Worm (Caenorhabditis elegans) whole organism, L1 larva: ENCODE measurements around the gene nspb-3.
A peak's percentile ranks its signal among the peaks of the same experiment; 100 is the strongest.

Experiments used
- C16A3.4 ChIP-seq: fragments of 150-350 bp; optimal IDR thresholded peaks from 2 replicates; lab custom pipeline; 2014; ENCODE audit warnings: missing biosample characterization, missing genetic modification characterization
- C34B4.2 ChIP-seq: sonication (generic microtip); optimal IDR thresholded peaks from 2 replicates; lab custom pipeline; 2017; ENCODE audit warnings: mild to moderate bottlenecking, missing genetic modification characterization, missing compliant biosample characterization
- F16B12.6 ChIP-seq: fragments of 150-350 bp; optimal IDR thresholded peaks from 2 replicates; lab custom pipeline; 2014; ENCODE audit warnings: missing biosample characterization, missing genetic modification characterization
- aha-1 ChIP-seq: fragments of 150-350 bp; optimal IDR thresholded peaks from 2 replicates; lab custom pipeline; 2014; ENCODE audit warnings: missing biosample characterization, missing genetic modification characterization
- aly-2 ChIP-seq: fragments of 150-350 bp; optimal IDR thresholded peaks from 2 replicates; lab custom pipeline; 2014; ENCODE audit warnings: missing biosample characterization, missing genetic modification characterization
- blmp-1 ChIP-seq: fragments of 150-350 bp; optimal IDR thresholded peaks from 2 replicates; lab custom pipeline; 2014; ENCODE audit warnings: missing biosample characterization, missing genetic modification characterization
- ceh-8 ChIP-seq: fragments of 200-800 bp; sonication (Bioruptor generic); optimal IDR thresholded peaks from 2 replicates; lab custom pipeline; 2018; ENCODE audit warnings: mild to moderate bottlenecking, missing genetic modification characterization, moderate library complexity, missing compliant biosample characterization
- ceh-82 ChIP-seq, 3 experiments: fragments of 150-350 bp in 1 of 3; sonication (generic microtip) in 2 of 3; optimal IDR thresholded peaks; 2 replicates each; lab custom pipeline; 2014 to 2017; ENCODE audit warnings: missing biosample characterization in 3 of 3, missing genetic modification characterization in 3 of 3
- ces-1 ChIP-seq: fragments of 150-350 bp; optimal IDR thresholded peaks from 2 replicates; lab custom pipeline; 2014; ENCODE audit warnings: missing biosample characterization, missing genetic modification reagents, missing genetic modification characterization
- dpl-1 ChIP-seq, 3 experiments: fragments of 150-350 bp in 2 of 3; sonication (generic microtip) in 1 of 3; optimal IDR thresholded peaks; 2 replicates each; lab custom pipeline; 2014 to 2017; ENCODE audit warnings: missing biosample characterization in 3 of 3, missing genetic modification characterization in 3 of 3, missing genetic modification reagents in 3 of 3
- dsc-1 ChIP-seq: sonication (generic microtip); optimal IDR thresholded peaks from 2 replicates; lab custom pipeline; 2016; ENCODE audit warnings: mild to moderate bottlenecking, missing genetic modification characterization, missing compliant biosample characterization
- efl-1 ChIP-seq, 4 experiments: fragments of 150-350 bp; optimal IDR thresholded peaks in 3 of 4; peaks in 1 of 4; 1 replicate in 1 of 4; 2 replicates in 3 of 4; lab custom pipeline; 2014; ENCODE audit warnings: missing biosample characterization in 2 of 4, missing genetic modification characterization in 2 of 4, missing genetic modification reagents in 2 of 4
- efl-3 ChIP-seq: fragments of 200-800 bp; sonication (Bioruptor generic); optimal IDR thresholded peaks from 2 replicates; lab custom pipeline; 2018; ENCODE audit warnings: mild to moderate bottlenecking, missing genetic modification characterization, missing compliant biosample characterization
- egl-13 ChIP-seq: sonication (generic microtip); optimal IDR thresholded peaks from 2 replicates; lab custom pipeline; 2016; ENCODE audit warnings: missing genotype, missing genetic modification reagents, missing genetic modification characterization, missing compliant biosample characterization
- egl-27 ChIP-seq, 2 experiments: fragments of 150-350 bp in 1 of 2; sonication (generic microtip); optimal IDR thresholded peaks; 3 replicates each; lab custom pipeline; 2017 to 2018; ENCODE audit warnings: missing biosample characterization in 2 of 2, missing genetic modification characterization in 2 of 2, missing genetic modification reagents in 2 of 2
- elt-3 ChIP-seq, 6 experiments: fragments of 150-350 bp in 1 of 6; sonication (generic microtip); optimal IDR thresholded peaks; 2 replicates each; lab custom pipeline; 2017 to 2018; ENCODE audit warnings: missing biosample characterization in 6 of 6, missing genetic modification characterization in 6 of 6, inconsistent platforms in 1 of 6
- ets-5 ChIP-seq: fragments of 200-800 bp; sonication (Bioruptor generic); IDR thresholded peaks from 2 replicates; pipeline ENCODE4 v1.3.6; 2022; ENCODE audit warnings: missing genetic modification characterization, missing compliant biosample characterization
- fkh-10 ChIP-seq: sonication (generic microtip); optimal IDR thresholded peaks from 2 replicates; lab custom pipeline; 2017; ENCODE audit warnings: missing biosample characterization, missing genetic modification reagents, missing genetic modification characterization
- fkh-8 ChIP-seq: sonication (generic microtip); optimal IDR thresholded peaks from 2 replicates; lab custom pipeline; 2016; ENCODE audit warnings: mild to moderate bottlenecking, missing genetic modification characterization, missing compliant biosample characterization
- hlh-17 ChIP-seq: fragments of 200-800 bp; sonication (Bioruptor generic); optimal IDR thresholded peaks from 2 replicates; lab custom pipeline; 2018; ENCODE audit warnings: missing genetic modification characterization, mild to moderate bottlenecking, missing compliant biosample characterization, moderate library complexity, borderline replicate concordance
- hpl-2 ChIP-seq: fragments of 150-350 bp; optimal IDR thresholded peaks from 2 replicates; lab custom pipeline; 2014; ENCODE audit warnings: missing biosample characterization, missing genetic modification reagents, missing genetic modification characterization
- isw-1 ChIP-seq: fragments of 200-800 bp; sonication (Bioruptor generic); IDR thresholded peaks from 2 replicates; pipeline ENCODE4 v1.3.6; 2022; ENCODE audit warnings: missing genetic modification characterization, missing compliant biosample characterization
- jun-1 ChIP-seq: fragments of 150-350 bp; optimal IDR thresholded peaks from 2 replicates; lab custom pipeline; 2014; ENCODE audit warnings: missing biosample characterization, missing genetic modification reagents, missing genetic modification characterization
- lin-13 ChIP-seq: fragments of 150-350 bp; optimal IDR thresholded peaks from 2 replicates; lab custom pipeline; 2014; ENCODE audit warnings: missing biosample characterization, missing genetic modification reagents, missing genetic modification characterization
- lin-14 ChIP-seq: fragments of 200-800 bp; sonication (Bioruptor generic); optimal IDR thresholded peaks from 2 replicates; lab custom pipeline; 2018; ENCODE audit warnings: mild to moderate bottlenecking, missing genetic modification characterization, moderate library complexity, missing compliant biosample characterization
- lin-35 ChIP-seq, 2 experiments: fragments of 150-350 bp; optimal IDR thresholded peaks; 2 replicates each; lab custom pipeline; 2014; ENCODE audit warnings: missing biosample characterization in 2 of 2, missing genetic modification characterization in 2 of 2, missing genetic modification reagents in 2 of 2
- lin-39 ChIP-seq: fragments of 150-350 bp; optimal IDR thresholded peaks from 2 replicates; lab custom pipeline; 2014; ENCODE audit warnings: missing biosample characterization, missing genetic modification reagents, missing genetic modification characterization
- lir-3 ChIP-seq: sonication (generic microtip); optimal IDR thresholded peaks from 2 replicates; lab custom pipeline; 2016; ENCODE audit warnings: mild to moderate bottlenecking, missing genetic modification characterization, moderate library complexity, missing compliant biosample characterization; ENCODE audit not compliant: poor library complexity
- lsy-2 ChIP-seq, 2 experiments: fragments of 150-350 bp; optimal IDR thresholded peaks; 2 replicates each; lab custom pipeline; 2014; ENCODE audit warnings: missing biosample characterization in 2 of 2, missing genetic modification characterization in 2 of 2
- mdl-1 ChIP-seq, 2 experiments: fragments of 150-350 bp; optimal IDR thresholded peaks; 2 replicates each; lab custom pipeline; 2014 to 2017; ENCODE audit warnings: missing biosample characterization in 2 of 2, missing genetic modification characterization in 2 of 2, inconsistent platforms in 1 of 2
- mep-1 ChIP-seq: fragments of 150-350 bp; optimal IDR thresholded peaks from 2 replicates; lab custom pipeline; 2014; ENCODE audit warnings: missing biosample characterization, missing genetic modification characterization
- nhr-19 ChIP-seq: fragments of 200-800 bp; sonication (Bioruptor generic); conservative IDR thresholded peaks from 2 replicates; pipeline ENCODE4 v1.3.6; 2022; ENCODE audit warnings: missing genetic modification characterization, missing compliant biosample characterization
- nhr-20 ChIP-seq: sonication (generic microtip); optimal IDR thresholded peaks from 2 replicates; lab custom pipeline; 2016; ENCODE audit warnings: mild to moderate bottlenecking, missing genetic modification characterization, missing compliant biosample characterization
- nhr-47 ChIP-seq: sonication (generic microtip); optimal IDR thresholded peaks from 2 replicates; lab custom pipeline; 2016; ENCODE audit warnings: mild to moderate bottlenecking, missing genetic modification characterization, moderate library complexity, missing compliant biosample characterization
- nhr-71 ChIP-seq: sonication (generic microtip); optimal IDR thresholded peaks from 2 replicates; lab custom pipeline; 2016; ENCODE audit warnings: mild to moderate bottlenecking, missing genetic modification characterization, moderate library complexity, missing compliant biosample characterization
- nhr-76 ChIP-seq: sonication (generic microtip); optimal IDR thresholded peaks from 2 replicates; lab custom pipeline; 2017; ENCODE audit warnings: missing biosample characterization, missing genetic modification characterization
- nhr-77 ChIP-seq: fragments of 150-350 bp; optimal IDR thresholded peaks from 2 replicates; lab custom pipeline; 2014; ENCODE audit warnings: missing biosample characterization, missing genetic modification characterization
- nhr-84 ChIP-seq: sonication (generic microtip); optimal IDR thresholded peaks from 2 replicates; lab custom pipeline; 2017; ENCODE audit warnings: missing biosample characterization, missing genetic modification characterization
- nhr-85 ChIP-seq: sonication (generic microtip); peaks from one replicate; lab custom pipeline; 2016; ENCODE audit warnings: missing genetic modification characterization, inconsistent platforms, missing compliant biosample characterization
- nhr-90 ChIP-seq: sonication (generic microtip); optimal IDR thresholded peaks from 2 replicates; lab custom pipeline; 2016; ENCODE audit warnings: mild to moderate bottlenecking, missing genetic modification characterization, missing compliant biosample characterization; ENCODE audit not compliant: poor library complexity
- pag-3 ChIP-seq: sonication (generic microtip); optimal IDR thresholded peaks from 2 replicates; lab custom pipeline; 2017; ENCODE audit warnings: missing genetic modification characterization, mild to moderate bottlenecking, missing compliant biosample characterization, antibody characterized with exemption, borderline replicate concordance; ENCODE audit not compliant: insufficient read depth
- rnt-1 ChIP-seq: sonication (generic microtip); optimal IDR thresholded peaks from 2 replicates; lab custom pipeline; 2016; ENCODE audit warnings: mild to moderate bottlenecking, missing genetic modification characterization, moderate library complexity, missing compliant biosample characterization
- snu-23 ChIP-seq: sonication (generic microtip); optimal IDR thresholded peaks from 2 replicates; lab custom pipeline; 2016; ENCODE audit warnings: missing genetic modification characterization, missing compliant biosample characterization
- sptf-1 ChIP-seq: fragments of 150-350 bp; optimal IDR thresholded peaks from 2 replicates; lab custom pipeline; 2014; ENCODE audit warnings: missing biosample characterization, missing genetic modification characterization
- swsn-7 ChIP-seq: sonication (generic microtip); optimal IDR thresholded peaks from 2 replicates; lab custom pipeline; 2016; ENCODE audit warnings: missing genetic modification characterization, missing compliant biosample characterization
- tbx-2 ChIP-seq: sonication (generic microtip); optimal IDR thresholded peaks from 2 replicates; lab custom pipeline; 2016; ENCODE audit warnings: missing genetic modification characterization, missing compliant biosample characterization
- unc-130 ChIP-seq: fragments of 150-350 bp; optimal IDR thresholded peaks from 2 replicates; lab custom pipeline; 2017; ENCODE audit warnings: missing biosample characterization, missing genetic modification characterization, inconsistent platforms
- unc-30 ChIP-seq: sonication (generic microtip); optimal IDR thresholded peaks from 2 replicates; lab custom pipeline; 2017; ENCODE audit warnings: missing biosample characterization, missing genetic modification characterization
- xbp-1 ChIP-seq: sonication (generic microtip); optimal IDR thresholded peaks from 2 replicates; lab custom pipeline; 2016; ENCODE audit warnings: missing genetic modification characterization, missing compliant biosample characterization
- ztf-4 ChIP-seq: fragments of 150-350 bp; optimal IDR thresholded peaks from 2 replicates; lab custom pipeline; 2014; ENCODE audit warnings: missing biosample characterization, missing genetic modification characterization

The nspb-3 gene

DNA sequence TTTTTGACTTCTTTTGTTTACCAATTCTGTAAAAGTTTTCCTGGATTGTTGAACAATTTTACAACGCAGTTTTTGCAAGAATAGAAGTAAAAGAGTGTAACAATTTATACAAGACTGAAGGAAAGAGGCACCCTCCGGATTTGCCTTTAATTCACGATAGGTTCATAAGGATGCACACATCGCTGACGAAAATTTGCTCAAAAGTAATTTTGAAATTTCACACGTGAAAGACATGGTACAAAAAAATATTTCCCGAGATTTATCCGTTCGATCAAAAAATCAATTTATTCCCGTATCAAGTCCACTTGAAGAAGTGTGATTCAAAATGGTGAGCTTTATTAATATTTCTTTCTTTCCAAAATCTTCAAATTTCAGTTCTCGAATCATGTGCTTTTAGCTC is 16.9 kb downstream of the nspb-3 start, which contains the start of gene C43G2.3:
C43G2.3 (plus strand) TSS at position 301 of the 400 bp plus-strand sequence.
- TF ChIP-seq unc-130 (no peak), tbx-2 (tag; lab: Kevin White, UChicago) (no peak), aha-1 (tag; lab: Kevin White, UChicago) (no peak), F16B12.6 (tag; lab: Kevin White, UChicago) (no peak), isw-1 (no peak), nhr-77 (no peak), lin-35 (GFP tag; optimal IDR thresholded peaks at IDR 0.05; lab: Kevin White, UChicago) (no peak), hlh-17 (GFP tag; lab: Kevin White, UChicago) (no peak), unc-30 (no peak), sptf-1 (no peak), ets-5 (GFP tag; lab: Robert Waterston, UW) (no peak), egl-27 (tag; optimal IDR thresholded peaks at IDR 0.05; lab: Kevin White, UChicago) (no peak), lsy-2 (tag; optimal IDR thresholded peaks at IDR 0.05; lab: Kevin White, UChicago) (no peak), nhr-84 (tag; lab: Kevin White, UChicago) (no peak), nhr-76 (no peak), swsn-7 (tag; lab: Kevin White, UChicago) (no peak), efl-3 (GFP tag; lab: Kevin White, UChicago) (no peak), jun-1 (tag; lab: Kevin White, UChicago) (no peak)

DNA sequence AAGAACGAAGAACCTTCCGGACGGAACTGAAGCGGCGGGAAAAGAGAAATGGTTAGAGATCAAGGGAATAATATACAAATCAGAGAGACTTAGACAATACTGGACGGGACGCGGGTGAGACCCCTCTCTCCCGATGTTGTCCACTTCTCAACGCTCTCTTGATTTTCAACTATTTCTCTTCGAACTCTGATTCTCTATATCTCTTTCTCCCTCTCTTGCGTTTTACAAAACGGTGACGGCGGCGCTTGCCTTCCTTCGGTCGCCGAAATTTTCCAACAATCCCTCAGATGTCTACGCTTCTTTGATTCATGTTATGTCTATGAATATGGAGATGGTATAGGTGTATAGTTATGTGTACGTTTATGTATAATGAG is 18.1 kb downstream of the nspb-3 start:
- TF ChIP-seq nhr-20 (tag; lab: Kevin White, UChicago) (peak; percentile 74), lir-3 (tag; lab: Kevin White, UChicago) (peak; percentile 4), elt-3 (tag; optimal IDR thresholded peaks at IDR 0.05; lab: Kevin White, UChicago) (peak in 2 of 6 experiments; percentile 18 to 28), dpl-1 (GFP tag; optimal IDR thresholded peaks at IDR 0.05; lab: Kevin White, UChicago) (peak; percentile 36 to 48 (median 45)), nhr-85 (tag; lab: Kevin White, UChicago) (peak; percentile 92), aly-2 (tag; lab: Kevin White, UChicago) (no peak), nhr-71 (peak; percentile 77), pag-3 (tag; lab: Kevin White, UChicago) (no peak), ceh-82 (tag; optimal IDR thresholded peaks at IDR 0.05; lab: Kevin White, UChicago) (peak; percentile 2 to 13 (median 7)), mep-1 (tag; lab: Kevin White, UChicago) (peak; percentile 76), tbx-2 (tag; lab: Kevin White, UChicago) (peak; percentile 22), C34B4.2 (tag; lab: Kevin White, UChicago) (no peak), nhr-47 (tag; lab: Kevin White, UChicago) (peak; percentile 47), swsn-7 (tag; lab: Kevin White, UChicago) (peak; percentile 53), nhr-90 (tag; lab: Kevin White, UChicago) (peak; percentile 65), fkh-8 (no peak), blmp-1 (tag; lab: Kevin White, UChicago) (peak; percentile 55), snu-23 (GFP tag; lab: Kevin White, UChicago) (peak; percentile 78), lin-39 (tag; lab: Kevin White, UChicago) (no peak), lin-35 (GFP tag; optimal IDR thresholded peaks at IDR 0.05; lab: Kevin White, UChicago) (peak; percentile 46 to 65), ces-1 (GFP tag; lab: Kevin White, UChicago) (no peak), fkh-10 (GFP tag; lab: Kevin White, UChicago) (no peak), C16A3.4 (tag; lab: Kevin White, UChicago) (peak; percentile 49), dsc-1 (tag; lab: Kevin White, UChicago) (peak; percentile 3), nhr-77 (peak; percentile 8), lin-13 (GFP tag; lab: Kevin White, UChicago) (peak; percentile 35), lin-14 (GFP tag; lab: Kevin White, UChicago) (peak; percentile 80), xbp-1 (tag; lab: Kevin White, UChicago) (peak; percentile 46), hpl-2 (GFP tag; lab: Kevin White, UChicago) (no peak), egl-13 (tag; lab: Kevin White, UChicago) (no peak), ztf-4 (tag; lab: Kevin White, UChicago) (peak; percentile 4), nhr-19 (GFP tag; lab: Robert Waterston, UW) (peak; percentile 31; the same call in 1 of the 2 replicates), rnt-1 (tag; lab: Kevin White, UChicago) (peak; percentile 59), mdl-1 (tag; optimal IDR thresholded peaks at IDR 0.05; lab: Kevin White, UChicago) (peak in 1 of 2 experiments; percentile 30), efl-1 (optimal IDR thresholded peaks at IDR 0.05; lab: Kevin White, UChicago) (peak; percentile 61 to 67), efl-1 (GFP tag; optimal IDR thresholded peaks at IDR 0.05 in 1 of 2; lab: Kevin White, UChicago) (peak; percentile 0 to 87), ceh-8 (GFP tag; lab: Kevin White, UChicago) (no peak), lsy-2 (tag; optimal IDR thresholded peaks at IDR 0.05; lab: Kevin White, UChicago) (peak; percentile 51 to 63)
